Fruit fly (Drosophila melanogaster) Kc167 (cell line): ENCODE measurements around the gene CG10431.

Source experiments
- Myc ChIP-seq: fragments of >200 bp; optimal IDR thresholded peaks from 2 replicates; lab custom pipeline; 2017; ENCODE audit warnings: missing external identifiers
- Sin3A ChIP-seq: fragments of >200 bp; optimal IDR thresholded peaks from 2 replicates; lab custom pipeline; 2018; ENCODE audit warnings: missing external identifiers
- h ChIP-seq: fragments of >200 bp; optimal IDR thresholded peaks from 3 replicates; lab custom pipeline; 2018; ENCODE audit warnings: missing external identifiers
- insv ChIP-seq: fragments of >200 bp; optimal IDR thresholded peaks from 3 replicates; lab custom pipeline; 2018; ENCODE audit warnings: missing external identifiers
- psq ChIP-seq: fragments of >200 bp; optimal IDR thresholded peaks from 2 replicates; lab custom pipeline; 2017; ENCODE audit warnings: missing external identifiers
- ttk ChIP-seq: sonication (Bioruptor generic); optimal IDR thresholded peaks from 2 replicates; lab custom pipeline; 2017; ENCODE audit warnings: missing external identifiers

DNA sequence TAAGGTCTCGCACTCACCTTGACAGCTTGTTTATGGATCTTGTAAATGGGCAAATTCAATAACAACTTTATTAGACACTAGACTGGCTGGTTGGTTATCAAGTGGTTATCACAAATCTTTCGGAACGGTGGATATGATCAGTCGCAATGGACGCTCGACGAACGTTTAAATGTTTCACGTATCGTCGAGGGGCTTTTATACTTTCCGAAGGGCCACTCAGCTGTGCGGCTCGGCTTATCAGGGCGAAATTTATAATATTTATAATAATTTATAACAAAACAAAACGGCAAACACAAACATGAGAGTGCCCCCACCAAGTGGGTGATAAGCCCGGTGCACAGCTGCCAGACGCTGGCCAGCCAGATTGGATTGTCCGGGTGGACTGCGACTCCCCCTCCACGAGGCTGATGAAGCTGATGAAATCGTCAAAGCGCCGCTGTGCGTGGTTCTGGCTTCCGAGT, 20.2 kb upstream of the CG10431 start, which contains the start of gene CG10621:
- TF ChIP-seq psq (lab: Kevin White, UChicago) (no peak), insv (lab: Kevin White, UChicago) (no peak), ttk (lab: Kevin White, UChicago) (no peak), h (lab: Kevin White, UChicago) (no peak), Sin3A (lab: Kevin White, UChicago) (no peak), Myc (no peak)
